Worm (Caenorhabditis elegans) whole organism, young adult: ENCODE results near the gene mec-14.

Experiments used
- B0336.3 ChIP-seq: fragments of 200-800 bp; sonication (Bioruptor generic); IDR thresholded peaks from 2 replicates; pipeline ENCODE4 v1.3.6; 2022; ENCODE audit warnings: missing genetic modification characterization, missing compliant biosample characterization
- C17E4.6 ChIP-seq: fragments of 200-800 bp; sonication (Bioruptor generic); IDR thresholded peaks from 2 replicates; pipeline ENCODE4 v1.3.6; 2022; ENCODE audit warnings: missing genetic modification reagents, missing genetic modification characterization, missing compliant biosample characterization
- F10E7.11 ChIP-seq: sonication (generic microtip); optimal IDR thresholded peaks from 2 replicates; lab custom pipeline; 2017; ENCODE audit warnings: mild to moderate bottlenecking, missing genetic modification characterization, moderate library complexity, missing compliant biosample characterization
- F22D6.2 ChIP-seq: sonication (generic microtip); optimal IDR thresholded peaks from 2 replicates; lab custom pipeline; 2016; ENCODE audit warnings: mild to moderate bottlenecking, missing genetic modification characterization, missing compliant biosample characterization
- F55B11.4 ChIP-seq: sonication (generic microtip); optimal IDR thresholded peaks from 2 replicates; lab custom pipeline; 2016; ENCODE audit warnings: missing compliant biosample characterization, missing genetic modification characterization, borderline replicate concordance; ENCODE audit not compliant: insufficient read depth
- Y53F4B.3 ChIP-seq: fragments of 200-800 bp; sonication (Bioruptor generic); IDR thresholded peaks from 2 replicates; pipeline ENCODE4 v1.3.6; 2022; ENCODE audit warnings: missing genetic modification reagents, missing genetic modification characterization, missing compliant biosample characterization
- Y56A3A.18 ChIP-seq: fragments of 200-800 bp; sonication (Bioruptor generic); IDR thresholded peaks from 2 replicates; pipeline ENCODE4 v1.3.6; 2022; ENCODE audit warnings: missing genetic modification reagents, missing genetic modification characterization, missing compliant biosample characterization
- Y95B8A.8 ChIP-seq: fragments of 200-800 bp; sonication (Bioruptor generic); IDR thresholded peaks from 2 replicates; pipeline ENCODE4 v1.3.6; 2022; ENCODE audit warnings: missing genetic modification reagents, missing genetic modification characterization, missing compliant biosample characterization
- ZK185.1 ChIP-seq: sonication (generic microtip); optimal IDR thresholded peaks from 2 replicates; lab custom pipeline; 2016; ENCODE audit warnings: mild to moderate bottlenecking, missing genetic modification characterization, missing compliant biosample characterization; ENCODE audit not compliant: poor library complexity, severe bottlenecking
- aptf-3 ChIP-seq: fragments of 200-800 bp; sonication (Bioruptor generic); IDR thresholded peaks from 2 replicates; pipeline ENCODE4 v1.3.6; 2022; ENCODE audit warnings: missing genetic modification characterization, missing compliant biosample characterization
- atf-7 ChIP-seq: sonication (generic microtip); optimal IDR thresholded peaks from 2 replicates; lab custom pipeline; 2017; ENCODE audit warnings: mild to moderate bottlenecking, missing genetic modification characterization, missing compliant biosample characterization
- athp-1 ChIP-seq: sonication (generic microtip); optimal IDR thresholded peaks from 2 replicates; lab custom pipeline; 2017; ENCODE audit warnings: mild to moderate bottlenecking, missing genetic modification characterization, missing compliant biosample characterization
- bed-1 ChIP-seq: fragments of 200-800 bp; sonication (Bioruptor generic); IDR thresholded peaks from 2 replicates; pipeline ENCODE4 v1.3.6; 2022; ENCODE audit warnings: missing genetic modification reagents, missing genetic modification characterization, missing compliant biosample characterization
- ceh-58 ChIP-seq: fragments of 200-800 bp; sonication (Bioruptor generic); IDR thresholded peaks from 2 replicates; pipeline ENCODE4 v1.3.6; 2022; ENCODE audit warnings: missing genetic modification characterization, missing compliant biosample characterization
- chd-7 ChIP-seq: sonication (generic microtip); optimal IDR thresholded peaks from 2 replicates; lab custom pipeline; 2016; ENCODE audit warnings: mild to moderate bottlenecking, missing genetic modification characterization, moderate library complexity, missing compliant biosample characterization
- dpff-1 ChIP-seq: sonication (generic microtip); optimal IDR thresholded peaks from 2 replicates; lab custom pipeline; 2017; ENCODE audit warnings: mild to moderate bottlenecking, missing genetic modification characterization, missing compliant biosample characterization
- hrde-1 ChIP-seq: sonication (generic microtip); optimal IDR thresholded peaks from 2 replicates; lab custom pipeline; 2016; ENCODE audit warnings: missing genetic modification characterization, mild to moderate bottlenecking, missing compliant biosample characterization, moderate library complexity, missing genotype, missing genetic modification reagents, borderline replicate concordance
- hsf-1 ChIP-seq: fragments of 200-800 bp; sonication (Bioruptor generic); IDR thresholded peaks from 2 replicates; pipeline ENCODE4 v1.3.6; 2022; ENCODE audit warnings: missing genetic modification reagents, missing genetic modification characterization, missing compliant biosample characterization
- lir-1 ChIP-seq: fragments of 200-800 bp; sonication (Bioruptor generic); conservative IDR thresholded peaks from 2 replicates; pipeline ENCODE4 v1.3.6; 2022; ENCODE audit warnings: missing genetic modification reagents, missing genetic modification characterization, missing compliant biosample characterization
- lsl-1 ChIP-seq: fragments of 200-800 bp; sonication (Bioruptor generic); optimal IDR thresholded peaks from 2 replicates; lab custom pipeline; 2018; ENCODE audit warnings: mild to moderate bottlenecking, missing genetic modification characterization, moderate library complexity, missing compliant biosample characterization
- lsy-27 ChIP-seq: sonication (generic microtip); optimal IDR thresholded peaks from 2 replicates; lab custom pipeline; 2017; ENCODE audit warnings: missing genetic modification characterization, mild to moderate bottlenecking, missing compliant biosample characterization, antibody characterized with exemption, missing genotype, borderline replicate concordance; ENCODE audit not compliant: insufficient read depth
- madf-6 ChIP-seq: fragments of 200-800 bp; sonication (Bioruptor generic); IDR thresholded peaks from 2 replicates; pipeline ENCODE4 v1.3.6; 2022; ENCODE audit warnings: missing genetic modification reagents, missing genetic modification characterization, missing compliant biosample characterization
- mel-28 ChIP-seq: sonication (generic microtip); optimal IDR thresholded peaks from 2 replicates; lab custom pipeline; 2016; ENCODE audit warnings: borderline replicate concordance, mild to moderate bottlenecking, missing genetic modification characterization, missing compliant biosample characterization
- nfya-1 ChIP-seq: sonication (generic microtip); optimal IDR thresholded peaks from 2 replicates; lab custom pipeline; 2017; ENCODE audit warnings: antibody characterized with exemption, missing compliant biosample characterization, missing genetic modification characterization, borderline replicate concordance; ENCODE audit not compliant: insufficient read depth
- nfya-2 ChIP-seq: fragments of 200-800 bp; sonication (Bioruptor generic); IDR thresholded peaks from 2 replicates; pipeline ENCODE4 v1.3.6; 2022; ENCODE audit warnings: missing genetic modification reagents, missing genetic modification characterization, missing compliant biosample characterization
- nfyb-1 ChIP-seq: fragments of 200-800 bp; sonication (Bioruptor generic); IDR thresholded peaks from 2 replicates; pipeline ENCODE4 v1.3.6; 2022; ENCODE audit warnings: missing genetic modification reagents, missing genetic modification characterization, missing compliant biosample characterization
- nhr-120 ChIP-seq: fragments of 200-800 bp; sonication (Bioruptor generic); IDR thresholded peaks from 2 replicates; pipeline ENCODE4 v1.3.6; 2022; ENCODE audit warnings: missing genetic modification characterization, missing compliant biosample characterization
- nhr-90 ChIP-seq: sonication (generic microtip); optimal IDR thresholded peaks from 2 replicates; lab custom pipeline; 2016; ENCODE audit warnings: missing genotype, mild to moderate bottlenecking, missing genetic modification characterization, missing compliant biosample characterization
- ztf-18 ChIP-seq: sonication (generic microtip); optimal IDR thresholded peaks from 2 replicates; lab custom pipeline; 2016; ENCODE audit warnings: missing genotype, mild to moderate bottlenecking, missing genetic modification characterization, missing compliant biosample characterization
- ztf-22 ChIP-seq: fragments of 200-800 bp; sonication (Bioruptor generic); optimal IDR thresholded peaks from 2 replicates; lab custom pipeline; 2018; ENCODE audit warnings: mild to moderate bottlenecking, missing genetic modification characterization, moderate library complexity, missing compliant biosample characterization
- ztf-28 ChIP-seq: fragments of 200-800 bp; sonication (Bioruptor generic); IDR thresholded peaks from 2 replicates; pipeline ENCODE4 v1.3.6; 2022; ENCODE audit warnings: missing genetic modification reagents, missing genetic modification characterization, missing compliant biosample characterization
- ztf-3 ChIP-seq: fragments of 200-800 bp; sonication (Bioruptor generic); optimal IDR thresholded peaks from 2 replicates; lab custom pipeline; 2018; ENCODE audit warnings: mild to moderate bottlenecking, missing genetic modification characterization, missing compliant biosample characterization

Gene mec-14

ce11 chrIII:7234148-7234547 is 41.4 kb upstream of the mec-14 start, which contains the start of gene ndus-8 (continued):
- TF ChIP-seq lsl-1 (GFP tag; lab: Kevin White, UChicago) (peak; percentile 20), ztf-18 (tag; lab: Kevin White, UChicago) (peak; percentile 93), bed-1 (GFP tag; lab: Robert Waterston, UW) (no peak)

DNA sequence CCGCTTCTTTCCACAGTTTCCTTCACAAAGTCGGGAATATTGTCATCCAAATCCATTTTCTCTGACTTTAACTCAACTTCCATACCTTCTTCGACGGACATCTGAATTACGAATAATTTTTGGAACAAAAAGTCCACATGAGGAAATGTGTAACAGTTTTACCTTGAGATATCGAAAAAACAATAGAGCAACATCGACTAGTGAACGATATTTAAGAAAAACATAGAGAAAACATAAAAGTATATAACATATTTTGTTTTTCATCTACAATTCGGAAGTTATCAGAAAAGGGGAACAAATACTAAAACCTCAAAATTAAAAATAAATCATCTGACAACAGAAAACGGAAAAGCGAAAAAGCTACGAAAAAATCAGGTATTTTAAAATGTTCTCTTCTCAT is 40.0 kb upstream of the mec-14 start, which contains the start of gene adr-2:
adr-2 (minus strand) TSS at position 101 of the 400 bp plus-strand sequence.
- TF ChIP-seq ztf-18 (tag; lab: Kevin White, UChicago) (peak; percentile 10), ztf-3 (GFP tag; lab: Kevin White, UChicago) (no peak), ZK185.1 (tag; lab: Kevin White, UChicago) (no peak)

- TF ChIP-seq nfya-2 (GFP tag; lab: Robert Waterston, UW) (no peak), atf-7 (no peak), F10E7.11 (tag; lab: Kevin White, UChicago) (no peak)
Measured at ce11 chrIII:7230841-7231240, 38.0 kb upstream of the mec-14 start, which contains the start of gene R151.10. R151.10 (minus strand) TSS chrIII:7230941.

ce11 chrIII:7229687-7230086 is 36.9 kb upstream of the mec-14 start, which contains the start of gene R151.8:
R151.8 (minus strand) TSS chrIII:7229787.
- TF ChIP-seq Y53F4B.3 (GFP tag; lab: Robert Waterston, UW) (no peak), ztf-28 (GFP tag; lab: Robert Waterston, UW) (no peak), aptf-3 (GFP tag; lab: Robert Waterston, UW) (no peak), ceh-58 (GFP tag; lab: Robert Waterston, UW) (no peak), nhr-120 (no peak), nhr-90 (tag; lab: Kevin White, UChicago) (no peak)

ce11 chrIII:7226607-7227006 is 33.8 kb upstream of the mec-14 start, which contains the start of gene hsp-75:
hsp-75 (minus strand) TSS chrIII:7226707.
- TF ChIP-seq nhr-90 (tag; lab: Kevin White, UChicago): no peak
- no peak for TF ChIP-seq lir-1 (GFP tag; lab: Robert Waterston, UW)
- no peak for TF ChIP-seq mel-28
- no peak for TF ChIP-seq nfyb-1
- TF ChIP-seq lsy-27: no peak
- TF ChIP-seq F22D6.2: no peak

ce11 chrIII:7223029-7223428 is 30.2 kb upstream of the mec-14 start, which contains the start of gene der-2:
der-2 (minus strand) TSS chrIII:7223129.
- TF ChIP-seq hrde-1 (tag; lab: Kevin White, UChicago) (no peak), dpff-1 (tag; lab: Kevin White, UChicago) (no peak), C17E4.6 (GFP tag; lab: Robert Waterston, UW) (no peak), F55B11.4 (tag; lab: Kevin White, UChicago) (no peak), B0336.3 (no peak), F10E7.11 (tag; lab: Kevin White, UChicago) (no peak), madf-6 (GFP tag; lab: Robert Waterston, UW) (no peak), hsf-1 (GFP tag; lab: Robert Waterston, UW) (no peak), chd-7 (no peak), atf-7 (no peak), ztf-22 (GFP tag; lab: Kevin White, UChicago) (no peak), Y95B8A.8 (GFP tag; lab: Robert Waterston, UW) (no peak), Y56A3A.18 (GFP tag; lab: Robert Waterston, UW) (no peak), athp-1 (tag; lab: Kevin White, UChicago) (no peak), nfya-1 (tag; lab: Kevin White, UChicago) (no peak)
